Worm (Caenorhabditis elegans) whole organism, L1 larva: ENCODE data around the gene his-18.

ENCODE experiments used
- F16B12.6 ChIP-seq: fragments of 150-350 bp; optimal IDR thresholded peaks from 2 replicates; lab custom pipeline; 2014; ENCODE audit warnings: missing biosample characterization, missing genetic modification characterization
- Y116A8C.19 ChIP-seq: sonication (generic microtip); optimal IDR thresholded peaks from 2 replicates; lab custom pipeline; 2016; ENCODE audit warnings: missing compliant biosample characterization, missing genetic modification characterization, borderline replicate concordance
- aha-1 ChIP-seq: fragments of 150-350 bp; optimal IDR thresholded peaks from 2 replicates; lab custom pipeline; 2014; ENCODE audit warnings: missing biosample characterization, missing genetic modification characterization
- aly-2 ChIP-seq: fragments of 150-350 bp; optimal IDR thresholded peaks from 2 replicates; lab custom pipeline; 2014; ENCODE audit warnings: missing biosample characterization, missing genetic modification characterization
- ama-1 ChIP-seq: fragments of 150-350 bp; optimal IDR thresholded peaks from 2 replicates; lab custom pipeline; 2014
- blmp-1 ChIP-seq: fragments of 150-350 bp; optimal IDR thresholded peaks from 2 replicates; lab custom pipeline; 2014; ENCODE audit warnings: missing biosample characterization, missing genetic modification characterization
- ceh-63 ChIP-seq: fragments of 200-800 bp; sonication (Bioruptor generic); optimal IDR thresholded peaks from 2 replicates; lab custom pipeline; 2018; ENCODE audit warnings: mild to moderate bottlenecking, missing genetic modification characterization, missing compliant biosample characterization
- ceh-8 ChIP-seq: fragments of 200-800 bp; sonication (Bioruptor generic); optimal IDR thresholded peaks from 2 replicates; lab custom pipeline; 2018; ENCODE audit warnings: mild to moderate bottlenecking, missing genetic modification characterization, moderate library complexity, missing compliant biosample characterization
- ceh-82 ChIP-seq, 3 experiments: fragments of 150-350 bp in 1 of 3; sonication (generic microtip) in 2 of 3; optimal IDR thresholded peaks; 2 replicates each; lab custom pipeline; 2014 to 2017; ENCODE audit warnings: missing biosample characterization in 3 of 3, missing genetic modification characterization in 3 of 3
- ces-1 ChIP-seq: fragments of 150-350 bp; optimal IDR thresholded peaks from 2 replicates; lab custom pipeline; 2014; ENCODE audit warnings: missing biosample characterization, missing genetic modification reagents, missing genetic modification characterization
- egl-13 ChIP-seq: sonication (generic microtip); optimal IDR thresholded peaks from 2 replicates; lab custom pipeline; 2016; ENCODE audit warnings: missing genotype, missing genetic modification reagents, missing genetic modification characterization, missing compliant biosample characterization
- elt-2 ChIP-seq: sonication (generic microtip); optimal IDR thresholded peaks from 2 replicates; lab custom pipeline; 2016; ENCODE audit warnings: missing genetic modification characterization, mild to moderate bottlenecking, inconsistent platforms, missing compliant biosample characterization, missing genetic modification reagents
- elt-3 ChIP-seq, 6 experiments: fragments of 150-350 bp in 1 of 6; sonication (generic microtip); optimal IDR thresholded peaks; 2 replicates each; lab custom pipeline; 2017 to 2018; ENCODE audit warnings: missing biosample characterization in 6 of 6, missing genetic modification characterization in 6 of 6, inconsistent platforms in 1 of 6
- fos-1 ChIP-seq: fragments of 150-350 bp; optimal IDR thresholded peaks from 2 replicates; lab custom pipeline; 2014; ENCODE audit warnings: missing biosample characterization, missing genetic modification characterization
- grh-1 ChIP-seq: fragments of 200-800 bp; sonication (Bioruptor generic); IDR thresholded peaks from 2 replicates; pipeline ENCODE4 v1.3.6; 2022; ENCODE audit warnings: missing genetic modification reagents, missing genetic modification characterization, missing compliant biosample characterization
- hlh-4 ChIP-seq: sonication (generic microtip); optimal IDR thresholded peaks from 2 replicates; lab custom pipeline; 2016; ENCODE audit warnings: mild to moderate bottlenecking, missing genetic modification characterization, missing compliant biosample characterization
- hpl-2 ChIP-seq: fragments of 150-350 bp; optimal IDR thresholded peaks from 2 replicates; lab custom pipeline; 2014; ENCODE audit warnings: missing biosample characterization, missing genetic modification reagents, missing genetic modification characterization
- irx-1 ChIP-seq: sonication (generic microtip); optimal IDR thresholded peaks from 2 replicates; lab custom pipeline; 2016; ENCODE audit warnings: missing genetic modification characterization, missing compliant biosample characterization
- isw-1 ChIP-seq: fragments of 200-800 bp; sonication (Bioruptor generic); IDR thresholded peaks from 2 replicates; pipeline ENCODE4 v1.3.6; 2022; ENCODE audit warnings: missing genetic modification characterization, missing compliant biosample characterization
- jun-1 ChIP-seq: fragments of 150-350 bp; optimal IDR thresholded peaks from 2 replicates; lab custom pipeline; 2014; ENCODE audit warnings: missing biosample characterization, missing genetic modification reagents, missing genetic modification characterization
- lin-14 ChIP-seq: fragments of 200-800 bp; sonication (Bioruptor generic); optimal IDR thresholded peaks from 2 replicates; lab custom pipeline; 2018; ENCODE audit warnings: mild to moderate bottlenecking, missing genetic modification characterization, moderate library complexity, missing compliant biosample characterization
- lin-15B ChIP-seq: fragments of 150-350 bp; sonication (generic microtip); optimal IDR thresholded peaks from 3 replicates; lab custom pipeline; 2014; ENCODE audit warnings: missing biosample characterization, missing genetic modification characterization
- lin-35 ChIP-seq, 2 experiments: fragments of 150-350 bp; optimal IDR thresholded peaks; 2 replicates each; lab custom pipeline; 2014; ENCODE audit warnings: missing biosample characterization in 2 of 2, missing genetic modification characterization in 2 of 2, missing genetic modification reagents in 2 of 2
- lir-3 ChIP-seq: sonication (generic microtip); optimal IDR thresholded peaks from 2 replicates; lab custom pipeline; 2016; ENCODE audit warnings: mild to moderate bottlenecking, missing genetic modification characterization, moderate library complexity, missing compliant biosample characterization; ENCODE audit not compliant: poor library complexity
- lsy-2 ChIP-seq, 2 experiments: fragments of 150-350 bp; optimal IDR thresholded peaks; 2 replicates each; lab custom pipeline; 2014; ENCODE audit warnings: missing biosample characterization in 2 of 2, missing genetic modification characterization in 2 of 2
- mdl-1 ChIP-seq, 2 experiments: fragments of 150-350 bp; optimal IDR thresholded peaks; 2 replicates each; lab custom pipeline; 2014 to 2017; ENCODE audit warnings: missing biosample characterization in 2 of 2, missing genetic modification characterization in 2 of 2, inconsistent platforms in 1 of 2
- mef-2 ChIP-seq: fragments of 150-350 bp; optimal IDR thresholded peaks from 2 replicates; lab custom pipeline; 2014; ENCODE audit warnings: missing biosample characterization, missing genetic modification characterization
- mep-1 ChIP-seq: fragments of 150-350 bp; optimal IDR thresholded peaks from 2 replicates; lab custom pipeline; 2014; ENCODE audit warnings: missing biosample characterization, missing genetic modification characterization
- nhr-20 ChIP-seq: sonication (generic microtip); optimal IDR thresholded peaks from 2 replicates; lab custom pipeline; 2016; ENCODE audit warnings: mild to moderate bottlenecking, missing genetic modification characterization, missing compliant biosample characterization
- nhr-237 ChIP-seq: fragments of 150-350 bp; optimal IDR thresholded peaks from 2 replicates; lab custom pipeline; 2014; ENCODE audit warnings: missing biosample characterization, missing genetic modification characterization
- nhr-28 ChIP-seq: fragments of 150-350 bp; optimal IDR thresholded peaks from 2 replicates; lab custom pipeline; 2014; ENCODE audit warnings: missing biosample characterization, missing genetic modification characterization
- nhr-47 ChIP-seq: sonication (generic microtip); optimal IDR thresholded peaks from 2 replicates; lab custom pipeline; 2016; ENCODE audit warnings: mild to moderate bottlenecking, missing genetic modification characterization, moderate library complexity, missing compliant biosample characterization
- nhr-71 ChIP-seq: sonication (generic microtip); optimal IDR thresholded peaks from 2 replicates; lab custom pipeline; 2016; ENCODE audit warnings: mild to moderate bottlenecking, missing genetic modification characterization, moderate library complexity, missing compliant biosample characterization
- nhr-76 ChIP-seq: sonication (generic microtip); optimal IDR thresholded peaks from 2 replicates; lab custom pipeline; 2017; ENCODE audit warnings: missing biosample characterization, missing genetic modification characterization
- nhr-85 ChIP-seq: sonication (generic microtip); peaks from one replicate; lab custom pipeline; 2016; ENCODE audit warnings: missing genetic modification characterization, inconsistent platforms, missing compliant biosample characterization
- pax-3 ChIP-seq: fragments of 200-800 bp; sonication (Bioruptor generic); optimal IDR thresholded peaks from 2 replicates; lab custom pipeline; 2018; ENCODE audit warnings: mild to moderate bottlenecking, missing genetic modification characterization, moderate library complexity, missing compliant biosample characterization
- pqm-1 ChIP-seq: sonication (generic microtip); optimal IDR thresholded peaks from 3 replicates; lab custom pipeline; 2017; ENCODE audit warnings: missing biosample characterization, missing genetic modification characterization
- rnt-1 ChIP-seq: sonication (generic microtip); optimal IDR thresholded peaks from 2 replicates; lab custom pipeline; 2016; ENCODE audit warnings: mild to moderate bottlenecking, missing genetic modification characterization, moderate library complexity, missing compliant biosample characterization
- skn-1 ChIP-seq: fragments of 150-350 bp; optimal IDR thresholded peaks from 2 replicates; lab custom pipeline; 2014; ENCODE audit warnings: missing biosample characterization, missing genetic modification characterization
- snu-23 ChIP-seq: sonication (generic microtip); optimal IDR thresholded peaks from 2 replicates; lab custom pipeline; 2016; ENCODE audit warnings: missing genetic modification characterization, missing compliant biosample characterization
- sptf-1 ChIP-seq: fragments of 150-350 bp; optimal IDR thresholded peaks from 2 replicates; lab custom pipeline; 2014; ENCODE audit warnings: missing biosample characterization, missing genetic modification characterization
- swsn-7 ChIP-seq: sonication (generic microtip); optimal IDR thresholded peaks from 2 replicates; lab custom pipeline; 2016; ENCODE audit warnings: missing genetic modification characterization, missing compliant biosample characterization
- tbx-2 ChIP-seq: sonication (generic microtip); optimal IDR thresholded peaks from 2 replicates; lab custom pipeline; 2016; ENCODE audit warnings: missing genetic modification characterization, missing compliant biosample characterization
- unc-130 ChIP-seq: fragments of 150-350 bp; optimal IDR thresholded peaks from 2 replicates; lab custom pipeline; 2017; ENCODE audit warnings: missing biosample characterization, missing genetic modification characterization, inconsistent platforms
- unc-30 ChIP-seq: sonication (generic microtip); optimal IDR thresholded peaks from 2 replicates; lab custom pipeline; 2017; ENCODE audit warnings: missing biosample characterization, missing genetic modification characterization
- unc-86 ChIP-seq: sonication (generic microtip); optimal IDR thresholded peaks from 2 replicates; lab custom pipeline; 2016; ENCODE audit warnings: missing genetic modification characterization, missing compliant biosample characterization
- unc-98 ChIP-seq: fragments of 200-800 bp; sonication (Bioruptor generic); IDR thresholded peaks from 2 replicates; pipeline ENCODE4 v1.3.6; 2022; ENCODE audit warnings: missing genetic modification characterization, missing compliant biosample characterization
- xbp-1 ChIP-seq: sonication (generic microtip); optimal IDR thresholded peaks from 2 replicates; lab custom pipeline; 2016; ENCODE audit warnings: missing genetic modification characterization, missing compliant biosample characterization
- zag-1 ChIP-seq: fragments of 150-350 bp; optimal IDR thresholded peaks from 2 replicates; lab custom pipeline; 2014; ENCODE audit warnings: missing biosample characterization, missing genetic modification characterization
- zip-4 ChIP-seq: fragments of 200-800 bp; sonication (Bioruptor generic); optimal IDR thresholded peaks from 2 replicates; lab custom pipeline; 2018; ENCODE audit warnings: mild to moderate bottlenecking, missing genetic modification characterization, moderate library complexity, missing compliant biosample characterization
- ztf-11 ChIP-seq, 2 experiments: sonication (generic microtip); optimal IDR thresholded peaks; 2 replicates each; lab custom pipeline; 2016 to 2017; ENCODE audit warnings: missing genetic modification characterization in 2 of 2, missing biosample characterization in 1 of 2, missing compliant biosample characterization in 1 of 2

The his-18 gene

ce11 chrV:8934264-8934663 is 36.2 kb downstream of the his-18 start (continued):
- no peak for TF ChIP-seq sptf-1 (tag; lab: Kevin White, UChicago)
- no peak for TF ChIP-seq pqm-1 (tag; lab: Kevin White, UChicago)
- no peak for TF ChIP-seq Y116A8C.19
- TF ChIP-seq unc-30 = no peak
- TF ChIP-seq aly-2 (tag; lab: Kevin White, UChicago) = no peak
- no peak for TF ChIP-seq lsy-2 (tag; optimal IDR thresholded peaks at IDR 0.05; lab: Kevin White, UChicago)
- TF ChIP-seq nhr-237 (tag; lab: Kevin White, UChicago) = no peak
- TF ChIP-seq lin-35 (GFP tag; optimal IDR thresholded peaks at IDR 0.05; lab: Kevin White, UChicago) = peak in 1 of 2 experiments; percentile 7
- no peak for TF ChIP-seq zag-1 (tag; lab: Kevin White, UChicago)
- no peak for TF ChIP-seq hlh-4 (tag; lab: Kevin White, UChicago)
- no peak for TF ChIP-seq ceh-63 (GFP tag; lab: Kevin White, UChicago)
- TF ChIP-seq xbp-1 = no peak
- TF ChIP-seq elt-2 (tag; lab: Kevin White, UChicago) = peak; percentile 4
- no peak for TF ChIP-seq lin-15B (tag; lab: Kevin White, UChicago)
- no peak for TF ChIP-seq egl-13 (tag; lab: Kevin White, UChicago)
- no peak for TF ChIP-seq unc-98 (GFP tag; lab: Robert Waterston, UW)
- no peak for TF ChIP-seq nhr-47
- no peak for TF ChIP-seq ces-1 (GFP tag; lab: Kevin White, UChicago)

- TF ChIP-seq mep-1 (tag; lab: Kevin White, UChicago) (peak; percentile 34), ceh-8 (GFP tag; lab: Kevin White, UChicago) (no peak), irx-1 (no peak), pqm-1 (tag; lab: Kevin White, UChicago) (no peak), nhr-28 (tag; lab: Kevin White, UChicago) (no peak), tbx-2 (peak; percentile 21), blmp-1 (tag; lab: Kevin White, UChicago) (peak; percentile 73), lin-14 (GFP tag; lab: Kevin White, UChicago) (peak; percentile 63), zip-4 (GFP tag; lab: Kevin White, UChicago) (no peak), nhr-85 (peak; percentile 92), nhr-71 (tag; lab: Kevin White, UChicago) (peak; percentile 57), lin-35 (GFP tag; optimal IDR thresholded peaks at IDR 0.05; lab: Kevin White, UChicago) (peak; percentile 8 to 46), elt-3 (tag; optimal IDR thresholded peaks at IDR 0.05; lab: Kevin White, UChicago) (peak in 1 of 6 experiments; percentile 38), snu-23 (GFP tag; lab: Kevin White, UChicago) (peak; percentile 66), mef-2 (tag; lab: Kevin White, UChicago) (no peak), nhr-20 (tag; lab: Kevin White, UChicago) (peak; percentile 61), swsn-7 (tag; lab: Kevin White, UChicago) (peak; percentile 22), unc-86 (no peak), pax-3 (tag; lab: Kevin White, UChicago) (no peak), skn-1 (tag; lab: Kevin White, UChicago) (peak; percentile 17), unc-130 (tag; lab: Kevin White, UChicago) (peak; percentile 17), rnt-1 (tag; lab: Kevin White, UChicago) (no peak), fos-1 (no peak)
Measured at ce11 chrV:8935104-8935503, 37.1 kb downstream of the his-18 start.

ce11 chrV:8936184-8936589 is 38.2 kb downstream of the his-18 start, which contains the start of gene unc-23:
Gene unc-23 (plus strand): TSS chrV:8936359.
- TF ChIP-seq swsn-7 (tag; lab: Kevin White, UChicago) (peak; percentile 90), mdl-1 (tag; optimal IDR thresholded peaks at IDR 0.05; lab: Kevin White, UChicago) (peak in 1 of 2 experiments; percentile 83), ama-1 (lab: Kevin White, UChicago) (no peak), ztf-11 (tag; optimal IDR thresholded peaks at IDR 0.05; lab: Kevin White, UChicago) (no peak), ceh-82 (tag; optimal IDR thresholded peaks at IDR 0.05; lab: Kevin White, UChicago) (peak; percentile 66 to 77 (median 77)), hpl-2 (no peak), isw-1 (GFP tag; lab: Robert Waterston, UW) (peak; percentile 9; the same call in 1 of the 2 replicates), grh-1 (GFP tag; lab: Robert Waterston, UW) (peak; percentile 71), lir-3 (tag; lab: Kevin White, UChicago) (peak; percentile 7), nhr-85 (peak; percentile 97), lin-35 (GFP tag; optimal IDR thresholded peaks at IDR 0.05; lab: Kevin White, UChicago) (peak; percentile 52 to 73), nhr-47 (peak; percentile 76), jun-1 (tag; lab: Kevin White, UChicago) (peak; percentile 54), ces-1 (GFP tag; lab: Kevin White, UChicago) (no peak), nhr-76 (no peak), irx-1 (peak; percentile 55), F16B12.6 (tag; lab: Kevin White, UChicago) (no peak), pqm-1 (tag; lab: Kevin White, UChicago) (no peak), aha-1 (tag; lab: Kevin White, UChicago) (peak; percentile 8), unc-130 (tag; lab: Kevin White, UChicago) (peak; percentile 86), tbx-2 (peak; percentile 84)
